Worm (Caenorhabditis elegans) whole organism, mixed stage, embryonic: Measurements from ENCODE around the gene eef-1A.2.

ENCODE experiments used
- blmp-1 ChIP-seq: fragments of 150-350 bp; optimal IDR thresholded peaks from 2 replicates; lab custom pipeline; 2014; ENCODE audit warnings: missing biosample characterization, missing genetic modification characterization
- ces-1 ChIP-seq: fragments of 150-350 bp; optimal IDR thresholded peaks from 2 replicates; lab custom pipeline; 2014; ENCODE audit warnings: missing biosample characterization, missing genetic modification reagents, missing genetic modification characterization
- elt-3 ChIP-seq: fragments of 150-350 bp; optimal IDR thresholded peaks from 2 replicates; lab custom pipeline; 2014; ENCODE audit warnings: missing biosample characterization, missing genetic modification characterization
- lsy-2 ChIP-seq: fragments of 150-350 bp; optimal IDR thresholded peaks from 2 replicates; lab custom pipeline; 2014; ENCODE audit warnings: missing biosample characterization, missing genetic modification characterization
- mep-1 ChIP-seq: fragments of 150-350 bp; optimal IDR thresholded peaks from 2 replicates; lab custom pipeline; 2017; ENCODE audit warnings: missing biosample characterization, missing genetic modification reagents, missing genetic modification characterization, inconsistent platforms
- nhr-237 ChIP-seq: fragments of 150-350 bp; optimal IDR thresholded peaks from 2 replicates; lab custom pipeline; 2014; ENCODE audit warnings: missing biosample characterization, missing genetic modification characterization
- nhr-28 ChIP-seq: fragments of 150-350 bp; optimal IDR thresholded peaks from 2 replicates; lab custom pipeline; 2014; ENCODE audit warnings: missing biosample characterization, missing genetic modification characterization
- unc-120 ChIP-seq: sonication (generic microtip); optimal IDR thresholded peaks from 2 replicates; lab custom pipeline; 2017; ENCODE audit warnings: missing genetic modification characterization, missing compliant biosample characterization; ENCODE audit not compliant: poor library complexity, severe bottlenecking
- zip-8 ChIP-seq: fragments of 150-350 bp; optimal IDR thresholded peaks from 2 replicates; lab custom pipeline; 2014; ENCODE audit warnings: missing biosample characterization, missing genetic modification characterization

- no peak for TF ChIP-seq zip-8 (tag; lab: Kevin White, UChicago)
- peak; percentile 47 for TF ChIP-seq lsy-2 (tag; lab: Kevin White, UChicago)
- TF ChIP-seq blmp-1 (tag; lab: Kevin White, UChicago), result no peak
- no peak for TF ChIP-seq nhr-237 (tag; lab: Kevin White, UChicago)
- TF ChIP-seq elt-3 (tag; lab: Kevin White, UChicago), result no peak
- TF ChIP-seq mep-1 (tag; lab: Kevin White, UChicago), result peak; percentile 68
- no peak for TF ChIP-seq nhr-28 (tag; lab: Kevin White, UChicago)
- TF ChIP-seq ces-1 (GFP tag; lab: Kevin White, UChicago), result peak; percentile 66
- peak; percentile 46 for TF ChIP-seq unc-120 (tag; lab: Kevin White, UChicago)
Observed at ce11 chrX:7809352-7810196, 13.9 kb upstream of the eef-1A.2 start.
